Fruit fly (Drosophila melanogaster): ENCODE data around the gene fbp.

fbp gene

DNA sequence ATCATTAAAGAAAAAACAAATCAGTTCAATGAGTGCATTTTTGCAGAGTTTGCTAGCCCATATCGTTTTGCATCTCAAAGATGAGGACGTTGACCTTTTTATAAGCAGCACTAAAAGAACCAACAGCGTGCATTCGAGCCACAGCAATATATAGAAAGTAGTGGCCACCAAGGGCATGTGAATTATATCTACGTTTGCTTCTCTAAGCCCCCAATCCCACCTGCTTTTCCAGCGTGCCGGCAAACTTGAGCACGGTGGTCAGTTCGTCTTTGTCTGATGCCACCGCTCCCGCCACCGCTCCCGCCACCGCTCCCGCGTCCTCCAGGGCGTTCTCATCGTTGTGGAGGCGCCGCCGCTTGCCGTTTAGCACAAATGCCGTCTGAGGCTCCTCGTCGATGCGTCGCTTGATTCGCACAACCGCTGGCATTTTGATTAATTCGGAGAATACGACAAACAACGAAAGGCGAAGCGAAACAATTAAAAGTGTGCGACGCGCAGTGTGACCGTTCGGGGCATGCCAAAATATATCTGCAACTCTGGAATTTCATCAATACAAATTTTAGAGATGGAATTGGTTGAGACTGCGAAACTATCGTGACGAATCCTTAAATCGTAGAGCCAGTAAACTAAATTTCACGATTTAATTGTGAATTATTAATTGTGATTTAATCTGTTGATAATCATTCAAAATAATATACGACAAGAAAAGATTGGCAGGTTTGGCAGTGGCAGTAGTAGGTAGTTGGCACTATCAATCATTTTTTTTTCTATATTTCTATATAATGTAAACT is 31.6 kb upstream of the fbp start (continued):
- TF ChIP-seq CG3847 (GFP tag; IDR thresholded peaks at IDR 0.05) (peak; percentile 64), oc (tag; optimal IDR thresholded peaks at IDR 0.05) (no peak), CG3065 (GFP tag; optimal IDR thresholded peaks at IDR 0.05) (no peak), knrl (GFP tag; IDR thresholded peaks at IDR 0.05; ENCODE audit: partially characterized antibody) (peak; percentile 83), CG13296 (GFP tag; optimal IDR thresholded peaks at IDR 0.05) (no peak), CG7556 (GFP tag; optimal IDR thresholded peaks at IDR 0.05) (peak; percentile 50), CG10147 (GFP tag; optimal IDR thresholded peaks at IDR 0.05) (peak; percentile 54), Drgx (GFP tag; IDR thresholded peaks at IDR 0.05) (no peak), pita (GFP tag; optimal IDR thresholded peaks at IDR 0.05) (no peak), HLHmδ (GFP tag; optimal IDR thresholded peaks at IDR 0.05) (no peak), CG14441 (GFP tag; IDR thresholded peaks at IDR 0.05) (0 out of 2 replicates have a peak, but pooled peaks have one; percentile 21), Dbx (GFP tag; IDR thresholded peaks at IDR 0.05) (peak; percentile 27; the same call in 1 of the 3 replicates), CG17186 (GFP tag; optimal IDR thresholded peaks at IDR 0.05) (peak; percentile 53), CG11504 (tag; optimal IDR thresholded peaks at IDR 0.05) (peak; percentile 46), CG12299 (tag; optimal IDR thresholded peaks at IDR 0.05) (no peak), CG30403 (GFP tag; optimal IDR thresholded peaks at IDR 0.05) (peak; percentile 66), CG8924 (tag; optimal IDR thresholded peaks at IDR 0.05) (peak; percentile 51), stc (GFP tag; IDR thresholded peaks at IDR 0.05) (no peak), Sry-β (GFP tag; optimal IDR thresholded peaks at IDR 0.05) (no peak), CG15696 (tag; optimal IDR thresholded peaks at IDR 0.05) (peak; percentile 29), Med (GFP tag) (peak; percentile 80), tio (GFP tag; optimal IDR thresholded peaks at IDR 0.05) (peak; percentile 7), CG1832 (GFP tag; optimal IDR thresholded peaks at IDR 0.05) (no peak), Sox100B (GFP tag; optimal IDR thresholded peaks at IDR 0.05) (peak; percentile 39), Hand (GFP tag; optimal IDR thresholded peaks at IDR 0.05) (no peak), bsh (GFP tag; optimal IDR thresholded peaks at IDR 0.05) (peak in 1 of 2 experiments; percentile 32), Abd-B (GFP tag; optimal IDR thresholded peaks at IDR 0.05) (peak; percentile 40), crp (GFP tag; optimal IDR thresholded peaks at IDR 0.05) (peak in 1 of 2 experiments; percentile 67), CG12155 (GFP tag; optimal IDR thresholded peaks at IDR 0.05) (peak; percentile 33), cad (GFP tag; optimal IDR thresholded peaks at IDR 0.05) (no peak), Doc2 (GFP tag; IDR thresholded peaks at IDR 0.05) (no peak), gsb-n (tag; optimal IDR thresholded peaks at IDR 0.05) (peak; percentile 65), CHES-1-like (GFP tag; optimal IDR thresholded peaks at IDR 0.05) (peak; percentile 75), CG7928 (GFP tag; optimal IDR thresholded peaks at IDR 0.05) (no peak), CG43689 (GFP tag; IDR thresholded peaks at IDR 0.05) (no peak), salm (tag; optimal IDR thresholded peaks at IDR 0.05) (peak; percentile 2), corto (GFP tag; optimal IDR thresholded peaks at IDR 0.05) (no peak), CG17829 (tag; optimal IDR thresholded peaks at IDR 0.05) (peak; percentile 64), Hmr (GFP tag; optimal IDR thresholded peaks at IDR 0.05) (peak; percentile 50), CG7271 (tag; optimal IDR thresholded peaks at IDR 0.05) (no peak), slp2 (GFP tag; optimal IDR thresholded peaks at IDR 0.05) (no peak), Six4 (GFP tag; optimal IDR thresholded peaks at IDR 0.05) (no peak), tx (GFP tag; optimal IDR thresholded peaks at IDR 0.05) (no peak), HLH54F (GFP tag; optimal IDR thresholded peaks at IDR 0.05) (peak; percentile 50), CG12219 (GFP tag; optimal IDR thresholded peaks at IDR 0.05) (no peak), otp (GFP tag; IDR thresholded peaks at IDR 0.05) (no peak), hbn (GFP tag; IDR thresholded peaks at IDR 0.05; ENCODE audit: partially characterized antibody) (peak; percentile 59; the same call in 1 of the 2 replicates), lola (GFP tag; optimal IDR thresholded peaks at IDR 0.05) (peak in 1 of 3 experiments; percentile 48)
